Worm (Caenorhabditis elegans): Measurements from ENCODE around the gene nspc-16.

- TF ChIP-seq sea-1 (GFP tag; conservative IDR thresholded peaks at IDR 0.05) (no peak), ama-1 (optimal IDR thresholded peaks at IDR 0.05) (no peak)
Measured at ce11 chrX:14541992-14542391, 18.6 kb downstream of the nspc-16 start, which contains the start of gene fbxa-81.
